Fruit fly (Drosophila melanogaster) whole organism, embryonic: ENCODE data around the gene CG5618.

Experiments used
- Abd-B ChIP-seq: fragments of 200-800 bp; sonication (Bioruptor generic); optimal IDR thresholded peaks from 2 replicates; lab custom pipeline; 2018; ENCODE audit warnings: missing biosample characterization, mild to moderate bottlenecking, missing genetic modification characterization, moderate library complexity
- Atf6 ChIP-seq: fragments of 200-800 bp; sonication (Bioruptor generic); IDR thresholded peaks from 2 replicates; pipeline ENCODE4 v1.3.6; 2022; ENCODE audit warnings: missing biosample characterization, missing genetic modification characterization
- Bdp1 ChIP-seq: fragments of 200-800 bp; sonication (Bioruptor generic); optimal IDR thresholded peaks from 3 replicates; lab custom pipeline; 2016; ENCODE audit warnings: missing biosample characterization, missing genetic modification characterization
- CG10267 ChIP-seq: fragments of 200-800 bp; sonication (Bioruptor generic); optimal IDR thresholded peaks from 2 replicates; lab custom pipeline; 2018; ENCODE audit warnings: missing biosample characterization, mild to moderate bottlenecking, missing genetic modification characterization, moderate library complexity
- CG12236 ChIP-seq: fragments of 200-800 bp; sonication (Bioruptor generic); optimal IDR thresholded peaks from 2 replicates; lab custom pipeline; 2016; ENCODE audit warnings: missing biosample characterization, missing genetic modification characterization
- CG15269 ChIP-seq: fragments of 200-800 bp; sonication (Bioruptor generic); optimal IDR thresholded peaks from 2 replicates; lab custom pipeline; 2018; ENCODE audit warnings: missing biosample characterization, mild to moderate bottlenecking, missing genetic modification characterization, moderate library complexity
- CG18011 ChIP-seq: fragments of 200-800 bp; sonication (Bioruptor generic); optimal IDR thresholded peaks from 2 replicates; lab custom pipeline; 2017; ENCODE audit warnings: missing biosample characterization, missing genetic modification characterization, mild to moderate bottlenecking, moderate library complexity, missing genotype
- CG18262 ChIP-seq: fragments of 200-800 bp; optimal IDR thresholded peaks from 3 replicates; lab custom pipeline; 2019; ENCODE audit warnings: missing biosample characterization, mild to moderate bottlenecking, missing genetic modification characterization, moderate library complexity
- CG2199 ChIP-seq: fragments of 200-800 bp; sonication (Bioruptor generic); IDR thresholded peaks from 3 replicates; pipeline ENCODE4 v1.3.6; 2022; ENCODE audit warnings: missing biosample characterization, missing genetic modification characterization
- CG30403 ChIP-seq: fragments of 200-800 bp; sonication (Bioruptor generic); optimal IDR thresholded peaks from 3 replicates; lab custom pipeline; 2016; ENCODE audit warnings: missing biosample characterization, missing genetic modification characterization
- CG3163 ChIP-seq: fragments of 200-800 bp; sonication (Bioruptor generic); optimal IDR thresholded peaks from 3 replicates; lab custom pipeline; 2016; ENCODE audit warnings: missing biosample characterization, missing genetic modification characterization
- CG3281 ChIP-seq: fragments of 200-800 bp; sonication (Bioruptor generic); optimal IDR thresholded peaks from 3 replicates; lab custom pipeline; 2017; ENCODE audit warnings: missing biosample characterization, mild to moderate bottlenecking, missing genetic modification characterization
- CG43689 ChIP-seq: fragments of 200-800 bp; sonication (Bioruptor generic); IDR thresholded peaks from 2 replicates; pipeline ENCODE4 v1.3.6; 2022; ENCODE audit warnings: missing biosample characterization, missing genetic modification characterization
- CG4404 ChIP-seq: fragments of 200-800 bp; sonication (Bioruptor generic); IDR thresholded peaks from 2 replicates; pipeline ENCODE4 v1.3.6; 2022; ENCODE audit warnings: missing biosample characterization, missing genetic modification characterization
- CG4424 ChIP-seq: fragments of 200-800 bp; sonication (Bioruptor generic); optimal IDR thresholded peaks from 3 replicates; lab custom pipeline; 2016; ENCODE audit warnings: missing biosample characterization, missing genetic modification characterization
- CG6272 ChIP-seq: fragments of 200-800 bp; sonication (Bioruptor generic); IDR thresholded peaks from 2 replicates; pipeline ENCODE4 v1.3.6; 2022; ENCODE audit warnings: missing biosample characterization, missing genetic modification characterization
- CG7372 ChIP-seq: fragments of 200-800 bp; sonication (Bioruptor generic); IDR thresholded peaks from 2 replicates; pipeline ENCODE4 v1.3.6; 2022; ENCODE audit warnings: missing biosample characterization, missing genetic modification characterization
- CG8281 ChIP-seq: fragments of 200-800 bp; sonication (Bioruptor generic); optimal IDR thresholded peaks from 2 replicates; lab custom pipeline; 2018; ENCODE audit warnings: missing biosample characterization, mild to moderate bottlenecking, missing genetic modification characterization, moderate library complexity
- CG8359 ChIP-seq: fragments of 200-800 bp; sonication (Bioruptor generic); optimal IDR thresholded peaks from 2 replicates; lab custom pipeline; 2017; ENCODE audit warnings: missing biosample characterization, mild to moderate bottlenecking, missing genetic modification characterization, borderline replicate concordance
- CG9817 ChIP-seq: fragments of 200-800 bp; sonication (Bioruptor generic); optimal IDR thresholded peaks from 2 replicates; lab custom pipeline; 2018; ENCODE audit warnings: missing biosample characterization, mild to moderate bottlenecking, missing genetic modification characterization, moderate library complexity
- Dll ChIP-seq: fragments of 200-800 bp; sonication (Bioruptor generic); IDR thresholded peaks from 4 replicates; pipeline ENCODE4 v1.3.6; 2022; ENCODE audit warnings: missing biosample characterization, missing genetic modification characterization; ENCODE audit not compliant: partially characterized antibody
- Drgx ChIP-seq: fragments of 200-800 bp; sonication (Bioruptor generic); IDR thresholded peaks from 2 replicates; pipeline ENCODE4 v1.3.6; 2022; ENCODE audit warnings: missing biosample characterization, missing genetic modification characterization
- E2f1 ChIP-seq: fragments of 200-800 bp; sonication (Bioruptor generic); IDR thresholded peaks from 2 replicates; pipeline ENCODE4 v1.3.6; 2022; ENCODE audit warnings: missing biosample characterization, missing genetic modification characterization
- HLH54F ChIP-seq: fragments of 200-800 bp; sonication (Bioruptor generic); optimal IDR thresholded peaks from 3 replicates; lab custom pipeline; 2016; ENCODE audit warnings: missing biosample characterization, missing genetic modification characterization
- Hr3 ChIP-seq: fragments of 200-800 bp; sonication (Bioruptor generic); optimal IDR thresholded peaks from 3 replicates; lab custom pipeline; 2016; ENCODE audit warnings: missing biosample characterization, missing genetic modification characterization
- Nf-YA ChIP-seq: fragments of 200-800 bp; sonication (Bioruptor generic); IDR thresholded peaks from 2 replicates; pipeline ENCODE4 v1.3.6; 2022; ENCODE audit warnings: missing biosample characterization, missing genetic modification characterization
- NfI ChIP-seq: fragments of 200-800 bp; sonication (Bioruptor generic); optimal IDR thresholded peaks from 3 replicates; lab custom pipeline; 2018; ENCODE audit warnings: missing biosample characterization, mild to moderate bottlenecking, missing genetic modification characterization, moderate library complexity
- Ssrp ChIP-seq: fragments of 200-800 bp; sonication (Bioruptor generic); optimal IDR thresholded peaks from 2 replicates; lab custom pipeline; 2018; ENCODE audit warnings: missing biosample characterization, mild to moderate bottlenecking, missing genetic modification characterization, moderate library complexity
- Vsx1 ChIP-seq: fragments of 200-800 bp; sonication (Bioruptor generic); optimal IDR thresholded peaks from 2 replicates; lab custom pipeline; 2017; ENCODE audit warnings: missing biosample characterization, mild to moderate bottlenecking, missing genetic modification characterization, missing genetic modification reagents
- Xbp1 ChIP-seq: fragments of 200-800 bp; sonication (Bioruptor generic); optimal IDR thresholded peaks from 3 replicates; lab custom pipeline; 2016; ENCODE audit warnings: missing biosample characterization, mild to moderate bottlenecking, missing genetic modification characterization
- YL-1 ChIP-seq: fragments of 200-800 bp; sonication (Bioruptor generic); optimal IDR thresholded peaks from 3 replicates; lab custom pipeline; 2017; ENCODE audit warnings: missing biosample characterization, mild to moderate bottlenecking, missing genetic modification characterization
- abd-A ChIP-seq: fragments of 200-800 bp; sonication (Bioruptor generic); optimal IDR thresholded peaks from 3 replicates; lab custom pipeline; 2019; ENCODE audit warnings: missing biosample characterization, mild to moderate bottlenecking, missing genetic modification characterization, moderate library complexity
- ac ChIP-seq: fragments of 200-800 bp; sonication (Bioruptor generic); optimal IDR thresholded peaks from 3 replicates; lab custom pipeline; 2017; ENCODE audit warnings: missing biosample characterization, mild to moderate bottlenecking, missing genetic modification characterization
- chinmo ChIP-seq: fragments of 200-800 bp; sonication (Bioruptor generic); IDR thresholded peaks from 4 replicates; pipeline ENCODE4 v1.3.6; 2022; ENCODE audit warnings: missing biosample characterization, missing genetic modification characterization; ENCODE audit not compliant: partially characterized antibody
- crp ChIP-seq, 2 experiments: fragments of 200-800 bp; sonication (Bioruptor generic); optimal IDR thresholded peaks; 2 replicates in 1 of 2; 3 replicates in 1 of 2; lab custom pipeline; 2017; ENCODE audit warnings: missing biosample characterization in 2 of 2, missing genetic modification characterization in 2 of 2, mild to moderate bottlenecking in 1 of 2, moderate library complexity in 1 of 2
- dan ChIP-seq: fragments of 200-800 bp; sonication (Bioruptor generic); IDR thresholded peaks from 2 replicates; pipeline ENCODE4 v1.3.6; 2022; ENCODE audit warnings: missing biosample characterization, missing genetic modification characterization
- dimm ChIP-seq: fragments of 200-800 bp; sonication (Bioruptor generic); IDR thresholded peaks from 2 replicates; pipeline ENCODE4 v1.3.6; 2022; ENCODE audit warnings: missing biosample characterization, missing genetic modification characterization
- ems ChIP-seq: fragments of 200-800 bp; sonication (Bioruptor generic); optimal IDR thresholded peaks from 3 replicates; lab custom pipeline; 2016; ENCODE audit warnings: missing biosample characterization, missing genetic modification characterization
- grau ChIP-seq: fragments of 200-800 bp; optimal IDR thresholded peaks from 3 replicates; lab custom pipeline; 2019; ENCODE audit warnings: missing biosample characterization, mild to moderate bottlenecking, missing genetic modification characterization, moderate library complexity
- jigr1 ChIP-seq: fragments of 200-800 bp; sonication (Bioruptor generic); IDR thresholded peaks from 3 replicates; pipeline ENCODE4 v1.3.6; 2022; ENCODE audit warnings: missing biosample characterization, missing genetic modification characterization
- kay ChIP-seq: fragments of 200-800 bp; sonication (Bioruptor generic); optimal IDR thresholded peaks from 2 replicates; lab custom pipeline; 2016; ENCODE audit warnings: missing biosample characterization, missing genetic modification characterization
- lmd ChIP-seq: fragments of 200-800 bp; sonication (Bioruptor generic); IDR thresholded peaks from 2 replicates; pipeline ENCODE4 v1.3.6; 2022; ENCODE audit warnings: missing biosample characterization, missing genetic modification characterization
- nerfin-2 ChIP-seq: fragments of 200-800 bp; sonication (Bioruptor generic); IDR thresholded peaks from 2 replicates; pipeline ENCODE4 v1.3.6; 2022; ENCODE audit warnings: missing biosample characterization, missing genetic modification characterization; ENCODE audit not compliant: partially characterized antibody
- onecut ChIP-seq: fragments of 200-800 bp; sonication (Bioruptor generic); IDR thresholded peaks from 2 replicates; pipeline ENCODE4 v1.3.6; 2022; ENCODE audit warnings: missing biosample characterization, missing genetic modification characterization
- row ChIP-seq: fragments of 200-800 bp; sonication (Bioruptor generic); IDR thresholded peaks from 3 replicates; pipeline ENCODE4 v1.3.6; 2022; ENCODE audit warnings: missing biosample characterization, missing genetic modification characterization
- slou ChIP-seq: fragments of 200-800 bp; sonication (Bioruptor generic); optimal IDR thresholded peaks from 3 replicates; lab custom pipeline; 2016; ENCODE audit warnings: missing biosample characterization, missing genetic modification characterization
- sug ChIP-seq: fragments of 200-800 bp; optimal IDR thresholded peaks from 2 replicates; lab custom pipeline; 2019; ENCODE audit warnings: missing biosample characterization, mild to moderate bottlenecking, missing genetic modification characterization, moderate library complexity
- tgo ChIP-seq: fragments of 200-800 bp; sonication (Bioruptor generic); IDR thresholded peaks from 3 replicates; pipeline ENCODE4 v1.3.6; 2022; ENCODE audit warnings: missing biosample characterization, missing genetic modification characterization
- tll ChIP-seq, 2 experiments: fragments of 200-800 bp in 1 of 2; fragments of >200 bp in 1 of 2; sonication (Bioruptor generic) in 1 of 2; optimal IDR thresholded peaks; 2 replicates each; lab custom pipeline; 2017 to 2019; ENCODE audit warnings: missing biosample characterization in 2 of 2, missing genetic modification characterization in 2 of 2, mild to moderate bottlenecking in 1 of 2, moderate library complexity in 1 of 2

The CG5618 gene

dm6 chr3L:20399550-20400109 lies 46.4 kb downstream of the CG5618 start (continued):
- TF ChIP-seq CG9817 (tag; lab: Kevin White, UChicago) (peak; percentile 82), CG8281 (tag; lab: Kevin White, UChicago) (peak; percentile 80), CG3281 (GFP tag; lab: Kevin White, UChicago) (peak; percentile 87), CG3163 (GFP tag; lab: Kevin White, UChicago) (peak; percentile 50), Vsx1 (peak; percentile 68), CG18011 (peak; percentile 65), CG15269 (tag; lab: Kevin White, UChicago) (peak; percentile 94), CG7372 (GFP tag; lab: Robert Waterston, UW) (peak; percentile 75), NfI (GFP tag; lab: Kevin White, UChicago) (peak; percentile 83), Dll (GFP tag; lab: Robert Waterston, UW) (no peak), sug (tag; lab: Kevin White, UChicago) (peak; percentile 89), CG18262 (tag; lab: Kevin White, UChicago) (peak; percentile 90), ac (GFP tag; lab: Kevin White, UChicago) (no peak), Bdp1 (GFP tag; lab: Kevin White, UChicago) (peak; percentile 68), CG30403 (GFP tag; lab: Kevin White, UChicago) (peak; percentile 92), CG10267 (peak; percentile 79), Atf6 (GFP tag; lab: Robert Waterston, UW) (peak; percentile 92), CG12236 (GFP tag; lab: Kevin White, UChicago) (peak; percentile 15), Drgx (GFP tag; lab: Robert Waterston, UW) (peak; percentile 92), E2f1 (peak; percentile 84), nerfin-2 (GFP tag; lab: Robert Waterston, UW) (no peak), CG6272 (GFP tag; lab: Robert Waterston, UW) (peak; percentile 73), lmd (peak; percentile 88), kay (GFP tag; lab: Kevin White, UChicago) (peak; percentile 80), Abd-B (GFP tag; lab: Kevin White, UChicago) (peak; percentile 84), Nf-YA (0 out of 2 replicates have a peak, but pooled peaks have one; percentile 50), CG8359 (GFP tag; lab: Kevin White, UChicago) (peak; percentile 72), slou (peak; percentile 82), CG4424 (GFP tag; lab: Kevin White, UChicago) (peak; percentile 87), dan (GFP tag; lab: Robert Waterston, UW) (no peak), tgo (peak; percentile 85), abd-A (tag; lab: Kevin White, UChicago) (peak; percentile 54), dimm (0 out of 2 replicates have a peak, but pooled peaks have one; percentile 35), grau (tag; lab: Kevin White, UChicago) (peak; percentile 92), HLH54F (GFP tag; lab: Kevin White, UChicago) (peak; percentile 85), ems (GFP tag; lab: Kevin White, UChicago) (peak; percentile 75), tll (GFP tag; optimal IDR thresholded peaks at IDR 0.05; lab: Kevin White, UChicago) (no peak), crp (GFP tag; optimal IDR thresholded peaks at IDR 0.05; lab: Kevin White, UChicago) (peak in 1 of 2 experiments; percentile 46), CG43689 (GFP tag; lab: Robert Waterston, UW) (peak; percentile 43; the same call in 1 of the 2 replicates), chinmo (no peak), Hr3 (GFP tag; lab: Kevin White, UChicago) (peak; percentile 88), CG2199 (GFP tag; lab: Robert Waterston, UW) (no peak; the same call in 1 of the 3 replicates), onecut (GFP tag; lab: Robert Waterston, UW) (peak; percentile 79), CG4404 (GFP tag; lab: Robert Waterston, UW) (peak; percentile 67), Xbp1 (peak; percentile 91), jigr1 (GFP tag; lab: Robert Waterston, UW) (peak; percentile 58; the same call in 1 of the 3 replicates), row (peak; percentile 94), Ssrp (tag; lab: Kevin White, UChicago) (peak; percentile 83), YL-1 (GFP tag; lab: Kevin White, UChicago) (peak; percentile 47)
